Fruit fly (Drosophila melanogaster) whole organism, wandering third instar larva: ENCODE results near the gene CG11893.

Experiments
- Abd-B ChIP-seq: fragments of >200 bp; optimal IDR thresholded peaks from 2 replicates; lab custom pipeline; 2017; ENCODE audit warnings: missing biosample characterization, missing genetic modification characterization
- CG32264 ChIP-seq: fragments of 200-800 bp; sonication (Bioruptor generic); optimal IDR thresholded peaks from 2 replicates; lab custom pipeline; 2016; ENCODE audit warnings: missing biosample characterization, missing genetic modification characterization
- CG9705 ChIP-seq: fragments of 200-800 bp; sonication (Bioruptor generic); optimal IDR thresholded peaks from 2 replicates; lab custom pipeline; 2018; ENCODE audit warnings: missing biosample characterization, mild to moderate bottlenecking, missing genetic modification characterization
- Dfd ChIP-seq: fragments of >200 bp; optimal IDR thresholded peaks from 2 replicates; lab custom pipeline; 2017; ENCODE audit warnings: missing biosample characterization, missing genetic modification characterization
- GATAd ChIP-seq: sonication (Bioruptor generic); optimal IDR thresholded peaks from 2 replicates; lab custom pipeline; 2016; ENCODE audit warnings: missing biosample characterization, missing genetic modification characterization
- HLH106 ChIP-seq: fragments of 200-800 bp; optimal IDR thresholded peaks from 3 replicates; lab custom pipeline; 2019; ENCODE audit warnings: missing biosample characterization, mild to moderate bottlenecking, missing genetic modification characterization, moderate library complexity
- Hnf4 ChIP-seq: fragments of 200-800 bp; sonication (Bioruptor generic); optimal IDR thresholded peaks from 2 replicates; lab custom pipeline; 2016; ENCODE audit warnings: missing biosample characterization, mild to moderate bottlenecking, missing genetic modification characterization
- Hr78 ChIP-seq: fragments of >200 bp; optimal IDR thresholded peaks from 2 replicates; lab custom pipeline; 2017; ENCODE audit warnings: missing biosample characterization, missing genetic modification characterization
- Hr83 ChIP-seq: fragments of 200-300 bp; sonication (Bioruptor generic); optimal IDR thresholded peaks from 2 replicates; lab custom pipeline; 2016; ENCODE audit warnings: missing biosample characterization, mild to moderate bottlenecking, missing genetic modification characterization, moderate library complexity; ENCODE audit not compliant: poor library complexity, severe bottlenecking
- Jra ChIP-seq: sonication (Bioruptor generic); optimal IDR thresholded peaks from 2 replicates; lab custom pipeline; 2016; ENCODE audit warnings: missing biosample characterization, missing genetic modification characterization
- Mio ChIP-seq: sonication (Bioruptor generic); optimal IDR thresholded peaks from 2 replicates; lab custom pipeline; 2016; ENCODE audit warnings: missing biosample characterization, missing genetic modification characterization
- Myc ChIP-seq: fragments of >200 bp; optimal IDR thresholded peaks from 2 replicates; lab custom pipeline; 2017
- N ChIP-seq: fragments of >200 bp; optimal IDR thresholded peaks from 2 replicates; lab custom pipeline; 2018; ENCODE audit warnings: missing biosample characterization, missing external identifiers, missing genetic modification characterization
- OdsH ChIP-seq: fragments of 200-800 bp; sonication (Bioruptor generic); optimal IDR thresholded peaks from 2 replicates; lab custom pipeline; 2016; ENCODE audit warnings: missing biosample characterization, mild to moderate bottlenecking, missing genetic modification characterization
- Rel ChIP-seq, 2 experiments: fragments of 200-800 bp; sonication (Bioruptor generic) in 1 of 2; optimal IDR thresholded peaks; 2 replicates in 1 of 2; 3 replicates in 1 of 2; lab custom pipeline; 2016 to 2019; ENCODE audit warnings: mild to moderate bottlenecking in 2 of 2, missing biosample characterization in 2 of 2, missing genetic modification characterization in 2 of 2, moderate library complexity in 1 of 2
- Sp1 ChIP-seq: fragments of 200-800 bp; sonication (Bioruptor generic); optimal IDR thresholded peaks from 3 replicates; lab custom pipeline; 2019; ENCODE audit warnings: missing biosample characterization, mild to moderate bottlenecking, missing genetic modification characterization, moderate library complexity
- Vsx2 ChIP-seq: fragments of 200-300, 225-300 bp; sonication (Bioruptor generic); optimal IDR thresholded peaks from 2 replicates; lab custom pipeline; 2018; ENCODE audit warnings: missing biosample characterization, missing genetic modification characterization; ENCODE audit not compliant: partially characterized antibody
- br ChIP-seq: fragments of 200-800 bp; sonication (Bioruptor generic); optimal IDR thresholded peaks from 2 replicates; lab custom pipeline; 2016; ENCODE audit warnings: missing biosample characterization, missing genetic modification characterization
- brk ChIP-seq: fragments of 200-800 bp; sonication (Bioruptor generic); optimal IDR thresholded peaks from 2 replicates; lab custom pipeline; 2016; ENCODE audit warnings: missing biosample characterization, mild to moderate bottlenecking, missing genetic modification characterization
- dl ChIP-seq, 2 experiments: fragments of 175-275, 200-275 bp in 1 of 2; fragments of 200-275 bp in 1 of 2; sonication (Bioruptor generic); optimal IDR thresholded peaks; lab custom pipeline; 2018; ENCODE audit warnings: mild to moderate bottlenecking in 2 of 2, missing biosample characterization in 2 of 2, missing genetic modification characterization in 2 of 2, moderate library complexity in 2 of 2; ENCODE audit not compliant: partially characterized antibody in 2 of 2, insufficient read depth in 1 of 2
- dmrt93B ChIP-seq: fragments of 200-800 bp; sonication (Bioruptor generic); optimal IDR thresholded peaks from 2 replicates; lab custom pipeline; 2018; ENCODE audit warnings: missing biosample characterization, mild to moderate bottlenecking, missing genetic modification characterization
- dsf ChIP-seq: sonication (Bioruptor generic); optimal IDR thresholded peaks from 2 replicates; lab custom pipeline; 2016; ENCODE audit warnings: missing biosample characterization, missing genetic modification characterization, borderline replicate concordance
- ey ChIP-seq: fragments of 200-800 bp; sonication (Bioruptor generic); optimal IDR thresholded peaks from 2 replicates; lab custom pipeline; 2016; ENCODE audit warnings: missing biosample characterization, missing genetic modification characterization
- foxo ChIP-seq, 2 experiments: fragments of 200-800 bp; sonication (Bioruptor generic); optimal IDR thresholded peaks; 2 replicates in 1 of 2; 3 replicates in 1 of 2; lab custom pipeline; 2016 to 2017; ENCODE audit warnings: missing biosample characterization in 2 of 2, missing genetic modification characterization in 2 of 2
- fru ChIP-seq: fragments of 200-800 bp; sonication (Bioruptor generic); optimal IDR thresholded peaks from 3 replicates; lab custom pipeline; 2016; ENCODE audit warnings: missing biosample characterization, mild to moderate bottlenecking, missing genetic modification characterization
- h ChIP-seq: fragments of 200-800 bp; sonication (Bioruptor generic); optimal IDR thresholded peaks from 3 replicates; lab custom pipeline; 2016; ENCODE audit warnings: missing biosample characterization, mild to moderate bottlenecking, missing genetic modification characterization
- jim ChIP-seq: fragments of 175-275, 200-325 bp; sonication (Bioruptor generic); optimal IDR thresholded peaks from 2 replicates; lab custom pipeline; 2016; ENCODE audit warnings: missing biosample characterization, mild to moderate bottlenecking, missing genetic modification characterization
- lola ChIP-seq: fragments of >200 bp; optimal IDR thresholded peaks from 2 replicates; lab custom pipeline; 2017; ENCODE audit warnings: missing biosample characterization, missing genetic modification characterization
- pan ChIP-seq: fragments of >200 bp; optimal IDR thresholded peaks from 2 replicates; lab custom pipeline; 2017
- psq ChIP-seq: fragments of 200-800 bp; sonication (Bioruptor generic); optimal IDR thresholded peaks from 3 replicates; lab custom pipeline; 2017; ENCODE audit warnings: missing biosample characterization, mild to moderate bottlenecking, missing genetic modification characterization, moderate library complexity
- rgr ChIP-seq: fragments of 200-800 bp; sonication (Bioruptor generic); optimal IDR thresholded peaks from 3 replicates; lab custom pipeline; 2016; ENCODE audit warnings: missing biosample characterization, mild to moderate bottlenecking, missing genetic modification characterization
- sage ChIP-seq: fragments of 200-800 bp; sonication (Bioruptor generic); optimal IDR thresholded peaks from 2 replicates; lab custom pipeline; 2016; ENCODE audit warnings: missing biosample characterization, mild to moderate bottlenecking, missing genetic modification characterization
- sv ChIP-seq: fragments of 200-800 bp; sonication (Bioruptor generic); optimal IDR thresholded peaks from 3 replicates; lab custom pipeline; 2016; ENCODE audit warnings: missing biosample characterization, missing genetic modification characterization
- usp ChIP-seq: fragments of >200 bp; optimal IDR thresholded peaks from 2 replicates; lab custom pipeline; 2017; ENCODE audit warnings: missing biosample characterization, missing genetic modification characterization
- woc ChIP-seq: sonication (Bioruptor generic); optimal IDR thresholded peaks from 2 replicates; lab custom pipeline; 2016; ENCODE audit warnings: missing biosample characterization, mild to moderate bottlenecking, missing genetic modification characterization

The CG11893 gene

DNA sequence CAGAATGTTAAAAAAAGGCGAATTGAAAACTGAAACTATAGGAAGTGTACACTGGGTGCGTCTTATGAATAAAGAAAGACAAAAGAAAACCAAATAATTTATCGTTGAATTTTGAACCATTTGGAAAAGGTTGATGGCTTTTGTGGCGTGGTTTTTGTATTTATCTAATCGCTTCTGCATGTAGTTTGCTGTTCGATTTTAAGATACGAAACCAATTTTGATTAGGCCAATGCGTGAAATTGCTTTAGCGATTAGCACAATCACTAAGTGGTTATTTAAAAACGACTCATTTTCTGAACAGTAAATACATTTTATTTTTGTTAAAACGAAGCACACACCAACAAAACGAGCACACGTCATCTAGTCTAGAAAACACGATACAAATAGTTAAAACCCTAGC lies 29.0 kb upstream of the CG11893 start:
- TF ChIP-seq foxo (GFP tag; optimal IDR thresholded peaks at IDR 0.05; lab: Kevin White, UChicago), result no peak
- TF ChIP-seq lola (GFP tag; lab: Kevin White, UChicago), result no peak
- no peak for TF ChIP-seq Hr78 (GFP tag; lab: Kevin White, UChicago)
- TF ChIP-seq ey (GFP tag; lab: Kevin White, UChicago), result no peak
- TF ChIP-seq pan (lab: Kevin White, UChicago), result no peak
- TF ChIP-seq Vsx2 (GFP tag; lab: Kevin White, UChicago), result no peak
- TF ChIP-seq Hr83, result no peak
- TF ChIP-seq Myc (lab: Kevin White, UChicago), result no peak
- no peak for TF ChIP-seq Abd-B (GFP tag; lab: Kevin White, UChicago)
- no peak for TF ChIP-seq GATAd
- no peak for TF ChIP-seq Sp1
- TF ChIP-seq Jra, result no peak

DNA sequence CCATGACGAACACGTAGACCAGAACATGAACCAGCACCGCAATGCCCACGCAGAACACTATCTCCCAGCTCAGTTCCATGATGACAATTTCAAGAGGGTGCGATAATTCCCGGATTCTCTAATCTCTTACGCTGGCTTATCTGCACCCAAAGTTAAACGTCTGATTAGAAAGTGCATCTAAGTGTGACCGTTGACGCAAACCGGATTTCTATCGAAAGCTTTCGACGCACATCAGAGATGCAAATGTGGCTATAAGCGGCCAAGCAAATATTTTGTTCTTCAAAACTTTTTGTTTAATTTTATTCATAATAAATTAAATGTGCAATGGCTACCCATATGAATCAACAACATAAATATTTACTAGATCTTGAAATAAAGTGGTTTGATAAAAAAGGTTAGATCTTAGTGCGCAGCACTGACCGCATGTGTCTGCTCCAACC lies 27.3 kb upstream of the CG11893 start, which contains the start of the genes Kdsr and CG11858:
Gene Kdsr (minus strand): TSS at position 177 of the 440 bp plus-strand sequence.
Gene CG11858 (plus strand): TSS at position 420 of the 440 bp plus-strand sequence.
- TF ChIP-seq GATAd (peak; percentile 57), Abd-B (GFP tag; lab: Kevin White, UChicago) (no peak), Mio (GFP tag; lab: Kevin White, UChicago) (no peak), dsf (GFP tag; lab: Kevin White, UChicago) (no peak), woc (GFP tag; lab: Kevin White, UChicago) (peak; percentile 93), jim (GFP tag; lab: Kevin White, UChicago) (no peak), Hnf4 (no peak), Dfd (GFP tag; lab: Kevin White, UChicago) (no peak), sage (GFP tag; lab: Kevin White, UChicago) (no peak), Hr83 (no peak), br (GFP tag; lab: Kevin White, UChicago) (peak; percentile 72), Jra (peak; percentile 62), rgr (peak; percentile 71), ey (GFP tag; lab: Kevin White, UChicago) (peak; percentile 75), usp (no peak), foxo (GFP tag; optimal IDR thresholded peaks at IDR 0.05; lab: Kevin White, UChicago) (peak; percentile 25 to 79), Sp1 (peak; percentile 74), sv (GFP tag; lab: Kevin White, UChicago) (peak; percentile 67), Hr78 (GFP tag; lab: Kevin White, UChicago) (no peak), dmrt93B (GFP tag; lab: Kevin White, UChicago) (no peak), psq (GFP tag; lab: Kevin White, UChicago) (peak; percentile 52), fru (GFP tag; lab: Kevin White, UChicago) (peak; percentile 75), Rel (GFP tag; optimal IDR thresholded peaks at IDR 0.05; lab: Kevin White, UChicago) (no peak), Rel (tag; optimal IDR thresholded peaks at IDR 0.05; lab: Kevin White, UChicago) (peak; percentile 53), pan (lab: Kevin White, UChicago) (no peak), Myc (lab: Kevin White, UChicago) (peak; percentile 99), brk (GFP tag; lab: Kevin White, UChicago) (no peak), lola (GFP tag; lab: Kevin White, UChicago) (no peak), Vsx2 (GFP tag; lab: Kevin White, UChicago) (no peak), OdsH (GFP tag; lab: Kevin White, UChicago) (peak; percentile 55), N (GFP tag; lab: Kevin White, UChicago) (no peak), CG9705 (GFP tag; lab: Kevin White, UChicago) (peak; percentile 72), h (GFP tag; lab: Kevin White, UChicago) (peak; percentile 83), CG32264 (GFP tag; lab: Kevin White, UChicago) (peak; percentile 36), dl (GFP tag; optimal IDR thresholded peaks at IDR 0.05; lab: Kevin White, UChicago; ENCODE audit: insufficient read depth in 1 of 2, partially characterized antibody in 2 of 2) (no peak), HLH106 (tag; lab: Kevin White, UChicago) (peak; percentile 72)

DNA sequence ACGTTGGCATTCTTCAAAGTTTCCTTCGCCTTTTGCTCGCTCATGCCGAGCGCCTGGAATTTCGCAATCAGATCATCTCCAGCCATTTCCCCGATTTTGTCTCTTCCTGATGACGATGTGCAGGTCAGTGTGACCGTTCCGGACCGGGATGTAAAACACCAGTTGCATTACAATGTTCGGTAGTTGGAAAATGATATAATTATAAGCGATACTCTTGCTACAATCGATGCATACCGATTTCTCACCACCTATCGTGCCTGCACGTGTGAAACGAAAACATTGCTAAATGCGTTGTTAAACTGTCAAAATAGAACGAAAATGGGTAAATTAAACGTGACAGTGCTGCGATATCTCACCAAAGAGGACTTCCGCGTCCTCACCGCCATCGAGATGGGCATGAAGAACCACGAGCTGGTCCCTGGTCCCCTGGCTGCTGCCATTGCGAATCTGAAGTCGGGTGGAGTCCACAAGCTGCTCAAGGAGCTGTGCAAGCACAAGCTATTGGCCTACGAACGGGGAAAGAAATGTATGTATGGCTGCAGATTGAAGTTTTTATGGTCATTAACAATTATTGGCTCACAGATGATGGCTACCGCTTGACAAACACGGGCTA lies 24.0 kb upstream of the CG11893 start, which contains the start of the genes GlnRS and RIOK2:
Gene GlnRS (minus strand): TSS at position 133 of the 613 bp plus-strand sequence.
Gene RIOK2 (plus strand): TSS at position 256 of the 613 bp plus-strand sequence.
- no peak for TF ChIP-seq jim (GFP tag; lab: Kevin White, UChicago)
- no peak for TF ChIP-seq rgr
- peak; percentile 100 for TF ChIP-seq N (GFP tag; lab: Kevin White, UChicago)
- no peak for TF ChIP-seq psq (GFP tag; lab: Kevin White, UChicago)
- peak; percentile 13 for TF ChIP-seq Sp1
- no peak for TF ChIP-seq brk (GFP tag; lab: Kevin White, UChicago)
- TF ChIP-seq Hr78 (GFP tag; lab: Kevin White, UChicago), result peak; percentile 79
- TF ChIP-seq Abd-B (GFP tag; lab: Kevin White, UChicago), result peak; percentile 59
- TF ChIP-seq dsf (GFP tag; lab: Kevin White, UChicago), result no peak
- peak; percentile 75 for TF ChIP-seq Myc (lab: Kevin White, UChicago)
- TF ChIP-seq Rel (GFP tag; optimal IDR thresholded peaks at IDR 0.05; lab: Kevin White, UChicago), result no peak
- peak; percentile 54 for TF ChIP-seq Rel (tag; optimal IDR thresholded peaks at IDR 0.05; lab: Kevin White, UChicago)
